Worm (Caenorhabditis elegans) whole organism, L1 larva: ENCODE results near the gene K12H6.8.
"Not testable (repeated sequence)": the region's sequence is repeated elsewhere in the genome, so short reads cannot be mapped to it uniquely, and the experiment has no call there.

Experiments used
- blmp-1 ChIP-seq: fragments of 150-350 bp; optimal IDR thresholded peaks from 2 replicates; lab custom pipeline; 2014; ENCODE audit warnings: missing biosample characterization, missing genetic modification characterization
- fkh-10 ChIP-seq: sonication (generic microtip); optimal IDR thresholded peaks from 2 replicates; lab custom pipeline; 2017; ENCODE audit warnings: missing biosample characterization, missing genetic modification reagents, missing genetic modification characterization
- mef-2 ChIP-seq: fragments of 150-350 bp; optimal IDR thresholded peaks from 2 replicates; lab custom pipeline; 2014; ENCODE audit warnings: missing biosample characterization, missing genetic modification characterization
- nhr-11 ChIP-seq: fragments of 150-350 bp; optimal IDR thresholded peaks from 2 replicates; lab custom pipeline; 2014; ENCODE audit warnings: missing biosample characterization, missing genetic modification characterization
- nhr-237 ChIP-seq: fragments of 150-350 bp; optimal IDR thresholded peaks from 2 replicates; lab custom pipeline; 2014; ENCODE audit warnings: missing biosample characterization, missing genetic modification characterization
- zag-1 ChIP-seq: fragments of 150-350 bp; optimal IDR thresholded peaks from 2 replicates; lab custom pipeline; 2014; ENCODE audit warnings: missing biosample characterization, missing genetic modification characterization
- zip-4 ChIP-seq: fragments of 200-800 bp; sonication (Bioruptor generic); optimal IDR thresholded peaks from 2 replicates; lab custom pipeline; 2018; ENCODE audit warnings: mild to moderate bottlenecking, missing genetic modification characterization, moderate library complexity, missing compliant biosample characterization

- not testable (repeated sequence) for TF ChIP-seq zag-1; mef-2 (tag; lab: Kevin White, UChicago); fkh-10 (GFP tag; lab: Kevin White, UChicago); zip-4; blmp-1 (tag; lab: Kevin White, UChicago); nhr-11 (tag; lab: Kevin White, UChicago); nhr-237
Measured at ce11 chrII:2839004-2839403, 11.3 kb downstream of the K12H6.8 start, which contains the start of gene Y110A2AL.4.
